Fruit fly (Drosophila melanogaster) whole organism, adult: ENCODE results near the gene Eip63F-1.

ENCODE experiments used
- cnc ChIP-seq, 2 experiments: fragments of >200 bp; optimal IDR thresholded peaks; 2 replicates each; lab custom pipeline; 2017
- tj ChIP-seq: fragments of 200-800 bp; sonication (Bioruptor generic); optimal IDR thresholded peaks from 3 replicates; lab custom pipeline; 2017; ENCODE audit warnings: missing biosample characterization, mild to moderate bottlenecking, missing genetic modification characterization, moderate library complexity
- toe ChIP-seq: fragments of 200-800 bp; sonication (Bioruptor generic); optimal IDR thresholded peaks from 2 replicates; lab custom pipeline; 2016; ENCODE audit warnings: missing biosample characterization, missing genetic modification characterization

- no peak for TF ChIP-seq toe (GFP tag; lab: Kevin White, UChicago)
- no peak for TF ChIP-seq tj
- no peak for TF ChIP-seq cnc (optimal IDR thresholded peaks at IDR 0.05; lab: Kevin White, UChicago)
Observed at dm6 chr3L:3960877-3961417, 25.5 kb upstream of the Eip63F-1 start.
